Worm (Caenorhabditis elegans) whole organism, L3 larva: ENCODE measurements around the gene F20B6.9.

Experiments
- ZK546.5 ChIP-seq: sonication (generic microtip); optimal IDR thresholded peaks from 2 replicates; lab custom pipeline; 2017; ENCODE audit warnings: missing biosample characterization, missing genetic modification characterization
- ama-1 ChIP-seq: fragments of 150-350 bp; optimal IDR thresholded peaks from 2 replicates; lab custom pipeline; 2018
- ceh-16 ChIP-seq: sonication (generic microtip); optimal IDR thresholded peaks from 2 replicates; lab custom pipeline; 2017; ENCODE audit warnings: missing biosample characterization, missing genetic modification characterization
- ceh-28 ChIP-seq: fragments of 150-350 bp; optimal IDR thresholded peaks from 2 replicates; lab custom pipeline; 2014; ENCODE audit warnings: missing biosample characterization, missing genetic modification reagents, missing genetic modification characterization
- ceh-82 ChIP-seq: fragments of 150-350 bp; optimal IDR thresholded peaks from 2 replicates; lab custom pipeline; 2014; ENCODE audit warnings: missing biosample characterization, missing genetic modification characterization
- ceh-9 ChIP-seq: sonication (generic microtip); optimal IDR thresholded peaks from 2 replicates; lab custom pipeline; 2018; ENCODE audit warnings: missing biosample characterization, missing genetic modification characterization
- egl-27 ChIP-seq: sonication (generic microtip); optimal IDR thresholded peaks from 4 replicates; lab custom pipeline; 2017; ENCODE audit warnings: missing biosample characterization, missing genetic modification reagents, missing genetic modification characterization
- egl-5 ChIP-seq: fragments of 150-350 bp; optimal IDR thresholded peaks from 2 replicates; lab custom pipeline; 2017; ENCODE audit warnings: missing biosample characterization, missing genetic modification reagents, missing genetic modification characterization, inconsistent platforms
- elt-1 ChIP-seq: fragments of 150-350 bp; optimal IDR thresholded peaks from 2 replicates; lab custom pipeline; 2014; ENCODE audit warnings: missing biosample characterization, missing genetic modification characterization
- elt-2 ChIP-seq: sonication (generic microtip); optimal IDR thresholded peaks from 2 replicates; lab custom pipeline; 2016; ENCODE audit warnings: missing genetic modification reagents, mild to moderate bottlenecking, missing genetic modification characterization, missing compliant biosample characterization
- elt-3 ChIP-seq, 3 experiments: fragments of 150-350 bp in 1 of 3; sonication (generic microtip) in 2 of 3; optimal IDR thresholded peaks; 2 replicates in 2 of 3; 4 replicates in 1 of 3; lab custom pipeline; 2014 to 2017; ENCODE audit warnings: missing biosample characterization in 3 of 3, missing genetic modification characterization in 3 of 3
- eor-1 ChIP-seq, 2 experiments: fragments of 150-350 bp; optimal IDR thresholded peaks; 2 replicates each; lab custom pipeline; 2014 to 2018; ENCODE audit warnings: missing biosample characterization in 2 of 2, missing genetic modification characterization in 2 of 2
- fkh-10 ChIP-seq: sonication (generic microtip); optimal IDR thresholded peaks from 2 replicates; lab custom pipeline; 2017; ENCODE audit warnings: missing biosample characterization, missing genetic modification reagents, missing genetic modification characterization
- fos-1 ChIP-seq: fragments of 150-350 bp; optimal IDR thresholded peaks from 2 replicates; lab custom pipeline; 2014; ENCODE audit warnings: missing biosample characterization, missing genetic modification characterization
- hmg-11 ChIP-seq: sonication (generic microtip); optimal IDR thresholded peaks from 2 replicates; lab custom pipeline; 2016; ENCODE audit warnings: missing genetic modification characterization, missing compliant biosample characterization
- jun-1 ChIP-seq: fragments of 150-350 bp; optimal IDR thresholded peaks from 2 replicates; lab custom pipeline; 2014; ENCODE audit warnings: missing biosample characterization, missing genetic modification reagents, missing genetic modification characterization
- lin-15B ChIP-seq: fragments of 150-350 bp; optimal IDR thresholded peaks from 2 replicates; lab custom pipeline; 2014; ENCODE audit warnings: missing biosample characterization, missing genetic modification characterization
- mml-1 ChIP-seq: fragments of 150-350 bp; sonication (generic microtip); optimal IDR thresholded peaks from 3 replicates; lab custom pipeline; 2014; ENCODE audit warnings: missing biosample characterization, missing genetic modification characterization
- nfya-1 ChIP-seq: sonication (generic microtip); optimal IDR thresholded peaks from 2 replicates; lab custom pipeline; 2017; ENCODE audit warnings: missing genetic modification characterization, mild to moderate bottlenecking, missing compliant biosample characterization, antibody characterized with exemption, moderate library complexity; ENCODE audit not compliant: insufficient read depth
- nhr-11 ChIP-seq: fragments of 150-350 bp; optimal IDR thresholded peaks from 2 replicates; lab custom pipeline; 2014; ENCODE audit warnings: missing biosample characterization, missing genetic modification characterization
- nhr-12 ChIP-seq: fragments of 150-350 bp; optimal IDR thresholded peaks from 2 replicates; lab custom pipeline; 2014; ENCODE audit warnings: missing biosample characterization, missing genetic modification characterization
- nhr-23 ChIP-seq: fragments of 150-350 bp; optimal IDR thresholded peaks from 2 replicates; lab custom pipeline; 2014; ENCODE audit warnings: missing biosample characterization, missing genetic modification reagents, missing genetic modification characterization
- nhr-237 ChIP-seq: fragments of 150-350 bp; optimal IDR thresholded peaks from 2 replicates; lab custom pipeline; 2014; ENCODE audit warnings: missing biosample characterization, missing genetic modification characterization
- nhr-25 ChIP-seq: sonication (generic microtip); optimal IDR thresholded peaks from 2 replicates; lab custom pipeline; 2017; ENCODE audit warnings: missing biosample characterization, missing genetic modification characterization
- nhr-28 ChIP-seq: fragments of 150-350 bp; optimal IDR thresholded peaks from 2 replicates; lab custom pipeline; 2014; ENCODE audit warnings: missing biosample characterization, missing genetic modification characterization
- nhr-67 ChIP-seq: fragments of 150-350 bp; optimal IDR thresholded peaks from 2 replicates; lab custom pipeline; 2014; ENCODE audit warnings: missing biosample characterization, missing genetic modification characterization
- nhr-76 ChIP-seq: fragments of 150-350 bp; sonication (generic microtip); optimal IDR thresholded peaks from 5 replicates; lab custom pipeline; 2014; ENCODE audit warnings: missing biosample characterization, missing genetic modification characterization
- pha-4 ChIP-seq: fragments of 150-350 bp; optimal IDR thresholded peaks from 2 replicates; lab custom pipeline; 2014; ENCODE audit warnings: missing biosample characterization, missing genetic modification reagents, missing genetic modification characterization
- sea-2 ChIP-seq: fragments of 150-350 bp; sonication (generic microtip); optimal IDR thresholded peaks from 4 replicates; lab custom pipeline; 2014; ENCODE audit warnings: missing biosample characterization, missing genetic modification reagents, missing genetic modification characterization
- snpc-4 ChIP-seq: fragments of 150-350 bp; optimal IDR thresholded peaks from 2 replicates; lab custom pipeline; 2014; ENCODE audit warnings: missing biosample characterization, missing genetic modification characterization
- tbx-2 ChIP-seq: sonication (generic microtip); optimal IDR thresholded peaks from 2 replicates; lab custom pipeline; 2016; ENCODE audit warnings: mild to moderate bottlenecking, missing genetic modification characterization, missing compliant biosample characterization
- unc-62 ChIP-seq: fragments of 150-350 bp; sonication (generic microtip); optimal IDR thresholded peaks from 4 replicates; lab custom pipeline; 2014; ENCODE audit warnings: missing biosample characterization, missing genetic modification reagents, missing genetic modification characterization
- zag-1 ChIP-seq: fragments of 150-350 bp; optimal IDR thresholded peaks from 2 replicates; lab custom pipeline; 2014; ENCODE audit warnings: missing biosample characterization, missing genetic modification characterization
- ztf-11 ChIP-seq: fragments of 150-350 bp; optimal IDR thresholded peaks from 2 replicates; lab custom pipeline; 2014; ENCODE audit warnings: missing biosample characterization, missing genetic modification characterization
- ztf-4 ChIP-seq: fragments of 150-350 bp; optimal IDR thresholded peaks from 2 replicates; lab custom pipeline; 2014; ENCODE audit warnings: missing biosample characterization, missing genetic modification characterization

Gene F20B6.9

DNA sequence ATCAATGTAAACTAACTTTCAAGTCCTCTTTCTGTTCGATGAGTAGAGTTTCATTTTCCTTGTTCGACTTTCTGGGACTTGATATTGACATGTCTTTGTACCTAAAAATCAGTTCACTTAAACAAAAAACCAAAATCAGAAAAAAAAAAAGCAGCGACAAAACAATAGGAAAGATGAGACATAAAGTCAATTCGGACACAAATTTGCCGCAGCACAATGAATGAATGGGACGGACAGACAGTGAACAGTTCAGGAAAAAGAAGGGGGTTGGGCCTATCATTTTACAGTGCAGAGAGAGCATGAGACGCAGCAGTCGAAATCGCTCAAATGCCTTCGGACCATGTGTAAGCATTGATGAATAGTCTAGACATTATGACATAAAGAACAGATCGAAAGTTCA, 20.6 kb downstream of the F20B6.9 start, which contains the start of gene mrp-6:
mrp-6 (minus strand) TSS at position 101 of the 400 bp plus-strand sequence.
- TF ChIP-seq ceh-16 (tag; lab: Kevin White, UChicago) (no peak), fos-1 (no peak), unc-62 (GFP tag; lab: Kevin White, UChicago) (no peak), ztf-11 (tag; lab: Kevin White, UChicago) (no peak)

DNA sequence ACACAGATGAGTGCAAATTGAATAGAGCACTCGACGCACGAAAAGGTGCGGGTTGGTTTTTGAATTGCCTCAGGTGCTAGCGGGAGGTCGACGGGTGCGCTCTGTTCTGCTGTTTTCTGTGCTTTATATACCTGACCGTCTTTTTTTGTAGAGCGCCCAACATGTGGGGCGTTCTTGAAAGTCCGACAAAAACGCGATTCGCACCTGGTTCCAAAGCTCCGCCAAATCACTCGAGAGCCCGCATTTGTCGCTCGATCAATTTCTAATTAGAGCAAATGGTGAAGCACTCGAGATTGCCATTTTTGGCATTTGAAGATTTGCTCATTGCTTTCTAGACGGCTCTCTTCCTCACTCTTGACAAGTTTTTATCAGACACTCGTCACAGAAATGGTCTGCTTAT, 29.9 kb downstream of the F20B6.9 start, which contains the start of gene ZK470.6:
ZK470.6 (minus strand) TSS at position 101 of the 400 bp plus-strand sequence.
- no peak for TF ChIP-seq mml-1 (tag; lab: Kevin White, UChicago)
- no peak for TF ChIP-seq ceh-28
- TF ChIP-seq zag-1 (tag; lab: Kevin White, UChicago): no peak
- no peak for TF ChIP-seq elt-2 (tag; lab: Kevin White, UChicago)
- no peak for TF ChIP-seq elt-1
- TF ChIP-seq ceh-16 (tag; lab: Kevin White, UChicago): no peak
- TF ChIP-seq ZK546.5: no peak
- TF ChIP-seq hmg-11 (tag; lab: Kevin White, UChicago): no peak
- no peak for TF ChIP-seq sea-2 (GFP tag; lab: Kevin White, UChicago)
- no peak for TF ChIP-seq snpc-4 (tag; lab: Kevin White, UChicago)
- no peak for TF ChIP-seq ama-1 (lab: Kevin White, UChicago)
- no peak for TF ChIP-seq nhr-67 (tag; lab: Kevin White, UChicago)
- TF ChIP-seq nhr-12 (tag; lab: Kevin White, UChicago): no peak
- TF ChIP-seq nhr-237: no peak
- TF ChIP-seq, all 47 proteins: peak for 0

DNA sequence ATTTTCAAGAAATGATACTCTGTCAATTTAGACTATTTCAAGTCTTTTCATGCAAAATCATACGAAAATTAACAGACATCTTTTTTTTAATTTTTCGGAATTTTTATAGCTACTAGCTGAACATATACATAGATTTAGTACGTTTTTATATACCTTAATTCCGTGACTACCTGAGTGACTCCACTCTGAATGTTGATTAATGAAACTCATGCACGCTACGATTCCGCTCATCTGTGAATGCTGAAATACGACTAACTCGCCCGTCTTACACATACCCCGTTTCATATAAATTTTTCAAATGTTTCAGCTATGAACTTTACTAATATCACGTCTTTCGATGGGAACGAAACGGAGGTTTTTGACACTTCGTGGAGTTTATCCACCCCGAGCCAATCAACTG, 40.1 kb downstream of the F20B6.9 start, which contains the start of gene ZK470.14:
ZK470.14 (plus strand) TSS at position 301 of the 400 bp plus-strand sequence.
- TF ChIP-seq fkh-10 (no peak), ceh-82 (tag; lab: Kevin White, UChicago) (no peak), nhr-28 (tag; lab: Kevin White, UChicago) (no peak), mml-1 (tag; lab: Kevin White, UChicago) (no peak), fos-1 (no peak), snpc-4 (tag; lab: Kevin White, UChicago) (no peak), nhr-11 (tag; lab: Kevin White, UChicago) (no peak), jun-1 (tag; lab: Kevin White, UChicago) (no peak)

DNA sequence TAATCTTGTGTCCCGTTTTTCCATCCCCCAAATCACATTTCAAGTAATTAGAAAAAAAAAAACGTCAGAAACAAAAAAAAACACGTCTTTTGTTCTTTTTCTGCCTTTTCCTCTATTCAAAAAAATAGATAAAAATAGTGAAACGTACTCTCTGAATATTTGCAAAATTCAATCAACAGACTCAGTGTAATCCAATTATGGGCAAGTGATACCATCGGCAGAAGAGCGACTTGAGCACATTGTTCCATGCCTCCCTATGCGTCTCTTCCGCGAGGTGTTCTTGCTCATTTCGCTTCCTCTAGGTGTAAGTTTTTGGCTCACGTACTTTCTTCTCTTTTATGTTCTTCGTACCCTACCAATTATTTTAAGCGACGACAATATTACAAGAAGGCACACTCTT, 43.9 kb downstream of the F20B6.9 start, which contains the start of gene ZK470.1:
ZK470.1 (plus strand) TSS at position 301 of the 400 bp plus-strand sequence.
- TF ChIP-seq elt-2 (tag; lab: Kevin White, UChicago) (no peak), nhr-23 (no peak), ceh-82 (tag; lab: Kevin White, UChicago) (no peak), snpc-4 (tag; lab: Kevin White, UChicago) (no peak), egl-27 (tag; lab: Kevin White, UChicago) (no peak), sea-2 (GFP tag; lab: Kevin White, UChicago) (no peak), zag-1 (tag; lab: Kevin White, UChicago) (no peak), elt-3 (tag; optimal IDR thresholded peaks at IDR 0.05; lab: Kevin White, UChicago) (no peak), ztf-4 (tag; lab: Kevin White, UChicago) (no peak), tbx-2 (tag; lab: Kevin White, UChicago) (no peak), pha-4 (tag; lab: Kevin White, UChicago) (no peak), unc-62 (GFP tag; lab: Kevin White, UChicago) (no peak), ama-1 (lab: Kevin White, UChicago) (no peak), nhr-76 (tag; lab: Kevin White, UChicago) (no peak), nhr-11 (tag; lab: Kevin White, UChicago) (no peak)

DNA sequence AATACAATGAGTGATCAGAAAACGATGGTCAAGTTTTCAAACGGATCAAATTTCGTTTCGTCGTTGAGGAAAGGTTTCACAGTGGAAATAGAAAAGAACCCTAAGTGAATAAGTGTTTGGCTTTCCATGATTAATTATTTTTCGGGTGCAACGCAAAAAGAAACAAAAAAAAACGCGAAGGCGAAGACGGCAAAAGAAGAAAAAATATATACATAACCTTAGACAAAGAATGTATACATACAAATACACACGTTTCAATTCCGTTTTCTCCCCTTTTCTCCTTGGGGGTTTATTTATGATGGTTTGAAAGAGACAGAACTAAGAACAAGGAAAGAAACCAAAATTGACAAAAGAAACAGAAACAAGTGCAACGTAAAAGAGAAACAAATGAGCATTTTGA, 45.3 kb downstream of the F20B6.9 start:
- TF ChIP-seq nhr-25 (tag; lab: Kevin White, UChicago) (no peak), elt-3 (tag; optimal IDR thresholded peaks at IDR 0.05; lab: Kevin White, UChicago) (no peak), mml-1 (tag; lab: Kevin White, UChicago) (no peak), lin-15B (no peak), nhr-28 (tag; lab: Kevin White, UChicago) (no peak), egl-5 (tag; lab: Kevin White, UChicago) (no peak), sea-2 (GFP tag; lab: Kevin White, UChicago) (no peak), ama-1 (lab: Kevin White, UChicago) (no peak), nhr-76 (tag; lab: Kevin White, UChicago) (no peak), eor-1 (tag; optimal IDR thresholded peaks at IDR 0.05; lab: Kevin White, UChicago) (no peak), unc-62 (GFP tag; lab: Kevin White, UChicago) (no peak), nfya-1 (tag; lab: Kevin White, UChicago) (no peak), ceh-9 (no peak), ceh-82 (tag; lab: Kevin White, UChicago) (no peak), zag-1 (tag; lab: Kevin White, UChicago) (no peak), jun-1 (tag; lab: Kevin White, UChicago) (no peak), fos-1 (no peak)
